Worm (Caenorhabditis elegans) whole organism, L2 larva: Measurements from ENCODE around the gene F59F3.6.

Source experiments
- C34F6.9 ChIP-seq: fragments of 150-350 bp; optimal IDR thresholded peaks from 2 replicates; lab custom pipeline; 2014; ENCODE audit warnings: missing biosample characterization, missing genetic modification characterization
- F13H6.1 ChIP-seq: sonication (generic microtip); optimal IDR thresholded peaks from 2 replicates; lab custom pipeline; 2016; ENCODE audit warnings: missing genetic modification characterization, missing compliant biosample characterization
- R02D3.7 ChIP-seq: fragments of 150-350 bp; optimal IDR thresholded peaks from 2 replicates; lab custom pipeline; 2014; ENCODE audit warnings: missing biosample characterization, missing genetic modification characterization
- Y55F3AM.14 ChIP-seq: fragments of 200-800 bp; sonication (Bioruptor generic); optimal IDR thresholded peaks from 2 replicates; lab custom pipeline; 2018; ENCODE audit warnings: mild to moderate bottlenecking, missing genetic modification characterization, missing compliant biosample characterization
- ZK546.5 ChIP-seq: sonication (generic microtip); optimal IDR thresholded peaks from 2 replicates; lab custom pipeline; 2017; ENCODE audit warnings: missing biosample characterization, missing genetic modification characterization
- alr-1 ChIP-seq: fragments of 150-350 bp; optimal IDR thresholded peaks from 2 replicates; lab custom pipeline; 2014; ENCODE audit warnings: missing biosample characterization, missing genetic modification characterization
- aly-2 ChIP-seq: fragments of 150-350 bp; optimal IDR thresholded peaks from 2 replicates; lab custom pipeline; 2014; ENCODE audit warnings: missing biosample characterization, missing genetic modification characterization
- ama-1 ChIP-seq: fragments of 150-350 bp; optimal IDR thresholded peaks from 2 replicates; lab custom pipeline; 2018; ENCODE audit warnings: inconsistent platforms
- blmp-1 ChIP-seq: sonication (generic microtip); optimal IDR thresholded peaks from 2 replicates; lab custom pipeline; 2017; ENCODE audit warnings: missing genetic modification characterization, mild to moderate bottlenecking, missing compliant biosample characterization, antibody characterized with exemption, moderate library complexity; ENCODE audit not compliant: insufficient read depth
- ceh-16 ChIP-seq: fragments of 150-350 bp; optimal IDR thresholded peaks from 2 replicates; lab custom pipeline; 2014; ENCODE audit warnings: missing biosample characterization, missing genetic modification characterization
- ceh-82 ChIP-seq: fragments of 150-350 bp; optimal IDR thresholded peaks from 2 replicates; lab custom pipeline; 2014; ENCODE audit warnings: missing biosample characterization, missing genetic modification characterization
- crh-2 ChIP-seq: sonication (generic microtip); optimal IDR thresholded peaks from 2 replicates; lab custom pipeline; 2017; ENCODE audit warnings: missing biosample characterization, missing genetic modification characterization
- dmd-4 ChIP-seq: sonication (generic microtip); optimal IDR thresholded peaks from 2 replicates; lab custom pipeline; 2017; ENCODE audit warnings: missing biosample characterization, missing genetic modification characterization
- egl-27 ChIP-seq: sonication (generic microtip); optimal IDR thresholded peaks from 3 replicates; lab custom pipeline; 2017; ENCODE audit warnings: missing biosample characterization, missing genetic modification reagents, missing genetic modification characterization
- elt-1 ChIP-seq: fragments of 150-350 bp; optimal IDR thresholded peaks from 2 replicates; lab custom pipeline; 2014; ENCODE audit warnings: missing biosample characterization, missing genetic modification characterization
- elt-3 ChIP-seq: sonication (generic microtip); optimal IDR thresholded peaks from 2 replicates; lab custom pipeline; 2017; ENCODE audit warnings: missing biosample characterization, missing genetic modification characterization
- fos-1 ChIP-seq: fragments of 150-350 bp; optimal IDR thresholded peaks from 2 replicates; lab custom pipeline; 2014; ENCODE audit warnings: missing biosample characterization, missing genetic modification characterization
- gmeb-1 ChIP-seq: fragments of 150-350 bp; optimal IDR thresholded peaks from 2 replicates; lab custom pipeline; 2014; ENCODE audit warnings: missing biosample characterization, missing genetic modification characterization
- lin-11 ChIP-seq: fragments of 150-350 bp; sonication (generic microtip); optimal IDR thresholded peaks from 2 replicates; lab custom pipeline; 2014; ENCODE audit warnings: missing biosample characterization, missing genetic modification characterization, inconsistent platforms, mixed read lengths
- lin-13 ChIP-seq: fragments of 150-350 bp; optimal IDR thresholded peaks from 2 replicates; lab custom pipeline; 2014; ENCODE audit warnings: missing biosample characterization, missing genetic modification reagents, missing genetic modification characterization
- lin-39 ChIP-seq: fragments of 150-350 bp; optimal IDR thresholded peaks from 2 replicates; lab custom pipeline; 2014; ENCODE audit warnings: missing biosample characterization, missing genetic modification reagents, missing genetic modification characterization
- mab-5 ChIP-seq: fragments of 150-350 bp; optimal IDR thresholded peaks from 2 replicates; lab custom pipeline; 2014; ENCODE audit warnings: missing biosample characterization, missing genetic modification characterization
- mdl-1 ChIP-seq, 2 experiments: fragments of 150-350 bp in 1 of 2; sonication (generic microtip) in 1 of 2; optimal IDR thresholded peaks; 2 replicates each; lab custom pipeline; 2017; ENCODE audit warnings: missing biosample characterization in 2 of 2, missing genetic modification characterization in 2 of 2
- nhr-10 ChIP-seq: sonication (generic microtip); optimal IDR thresholded peaks from 2 replicates; lab custom pipeline; 2017; ENCODE audit warnings: missing biosample characterization, missing genetic modification characterization
- nhr-11 ChIP-seq: fragments of 150-350 bp; optimal IDR thresholded peaks from 2 replicates; lab custom pipeline; 2014; ENCODE audit warnings: missing biosample characterization, missing genetic modification characterization
- nhr-12 ChIP-seq: fragments of 150-350 bp; optimal IDR thresholded peaks from 2 replicates; lab custom pipeline; 2014; ENCODE audit warnings: missing biosample characterization, missing genetic modification characterization
- nhr-129 ChIP-seq: fragments of 150-350 bp; optimal IDR thresholded peaks from 2 replicates; lab custom pipeline; 2014; ENCODE audit warnings: missing biosample characterization, missing genetic modification characterization
- nhr-21 ChIP-seq: fragments of 150-350 bp; optimal IDR thresholded peaks from 2 replicates; lab custom pipeline; 2014; ENCODE audit warnings: missing biosample characterization, missing genetic modification characterization
- nhr-23 ChIP-seq: fragments of 150-350 bp; optimal IDR thresholded peaks from 2 replicates; lab custom pipeline; 2014; ENCODE audit warnings: missing biosample characterization, missing genetic modification reagents, missing genetic modification characterization
- nhr-237 ChIP-seq: fragments of 150-350 bp; optimal IDR thresholded peaks from 2 replicates; lab custom pipeline; 2014; ENCODE audit warnings: missing biosample characterization, missing genetic modification characterization
- nhr-25 ChIP-seq: fragments of 150-350 bp; sonication (generic microtip); optimal IDR thresholded peaks from 3 replicates; lab custom pipeline; 2014; ENCODE audit warnings: missing biosample characterization, missing genetic modification characterization
- nhr-6 ChIP-seq: fragments of 150-350 bp; optimal IDR thresholded peaks from 2 replicates; lab custom pipeline; 2014; ENCODE audit warnings: missing biosample characterization, missing genetic modification characterization
- nhr-77 ChIP-seq: fragments of 150-350 bp; optimal IDR thresholded peaks from 2 replicates; lab custom pipeline; 2014; ENCODE audit warnings: missing biosample characterization, missing genetic modification characterization
- peb-1 ChIP-seq: fragments of 150-350 bp; optimal IDR thresholded peaks from 2 replicates; lab custom pipeline; 2014; ENCODE audit warnings: missing biosample characterization, missing genetic modification characterization
- sem-4 ChIP-seq: fragments of 150-350 bp; optimal IDR thresholded peaks from 2 replicates; lab custom pipeline; 2014; ENCODE audit warnings: missing biosample characterization, missing genetic modification reagents, missing genetic modification characterization
- skn-1 ChIP-seq: sonication (generic microtip); optimal IDR thresholded peaks from 2 replicates; lab custom pipeline; 2017; ENCODE audit warnings: missing biosample characterization, missing genetic modification characterization
- sma-3 ChIP-seq: sonication (generic microtip); optimal IDR thresholded peaks from 2 replicates; lab custom pipeline; 2016; ENCODE audit warnings: missing genetic modification reagents, missing genetic modification characterization, missing compliant biosample characterization
- sma-9 ChIP-seq, 2 experiments: fragments of 150-350 bp in 1 of 2; sonication (generic microtip) in 1 of 2; optimal IDR thresholded peaks; 2 replicates each; lab custom pipeline; 2014 to 2016; ENCODE audit warnings: missing genetic modification characterization in 2 of 2, mild to moderate bottlenecking in 1 of 2, missing biosample characterization in 1 of 2, missing compliant biosample characterization in 1 of 2, missing genetic modification reagents in 1 of 2, moderate library complexity in 1 of 2
- snpc-4 ChIP-seq: fragments of 150-350 bp; optimal IDR thresholded peaks from 2 replicates; lab custom pipeline; 2014; ENCODE audit warnings: missing biosample characterization, missing genetic modification characterization
- unc-39 ChIP-seq: fragments of 150-350 bp; optimal IDR thresholded peaks from 2 replicates; lab custom pipeline; 2014; ENCODE audit warnings: missing biosample characterization, missing genetic modification characterization
- unc-55 ChIP-seq: fragments of 150-350 bp; sonication (generic microtip); optimal IDR thresholded peaks from 3 replicates; lab custom pipeline; 2014; ENCODE audit warnings: missing biosample characterization, missing genetic modification reagents, missing genetic modification characterization
- unc-62 ChIP-seq: fragments of 150-350 bp; optimal IDR thresholded peaks from 2 replicates; lab custom pipeline; 2014; ENCODE audit warnings: missing biosample characterization, missing genetic modification reagents, missing genetic modification characterization
- zag-1 ChIP-seq: fragments of 150-350 bp; optimal IDR thresholded peaks from 2 replicates; lab custom pipeline; 2014; ENCODE audit warnings: missing biosample characterization, missing genetic modification characterization
- ztf-1 ChIP-seq: fragments of 200-800 bp; sonication (Bioruptor generic); conservative IDR thresholded peaks from 2 replicates; pipeline ENCODE4 v1.3.6; 2022; ENCODE audit warnings: missing genetic modification characterization, missing compliant biosample characterization
- ztf-11 ChIP-seq: sonication (generic microtip); optimal IDR thresholded peaks from 2 replicates; lab custom pipeline; 2017; ENCODE audit warnings: missing biosample characterization, missing genetic modification characterization
- ztf-4 ChIP-seq: fragments of 150-350 bp; optimal IDR thresholded peaks from 2 replicates; lab custom pipeline; 2014; ENCODE audit warnings: missing biosample characterization, missing genetic modification characterization

Gene F59F3.6

ce11 chrX:10999176-10999575 is at the start of gene F59F3.6:
Gene F59F3.6, minus strand, starts transcription at chrX:10999276.
- TF ChIP-seq fos-1, result no peak
- TF ChIP-seq unc-39 (tag; lab: Kevin White, UChicago), result no peak
- TF ChIP-seq sma-3 (GFP tag; lab: Kevin White, UChicago), result no peak
- no peak for TF ChIP-seq ztf-11
- TF ChIP-seq ama-1 (lab: Kevin White, UChicago), result no peak
- TF ChIP-seq mab-5 (tag; lab: Kevin White, UChicago), result no peak
- no peak for TF ChIP-seq dmd-4
- no peak for TF ChIP-seq ztf-1 (GFP tag; lab: Robert Waterston, UW)
- no peak for TF ChIP-seq C34F6.9 (tag; lab: Kevin White, UChicago)
- no peak for TF ChIP-seq blmp-1 (tag; lab: Kevin White, UChicago)
- TF ChIP-seq ceh-82 (tag; lab: Kevin White, UChicago), result no peak
- TF ChIP-seq mdl-1 (tag; optimal IDR thresholded peaks at IDR 0.05; lab: Kevin White, UChicago), result no peak
- TF ChIP-seq alr-1 (tag; lab: Kevin White, UChicago), result no peak
- TF ChIP-seq, all 48 proteins: peak for 0

ce11 chrX:11047183-11047582 is 48.1 kb upstream of the F59F3.6 start, which contains the start of gene clc-1:
Gene clc-1, plus strand, starts transcription at chrX:11047446.
- no peak for TF ChIP-seq unc-55 (GFP tag; lab: Kevin White, UChicago)
- no peak for TF ChIP-seq egl-27 (tag; lab: Kevin White, UChicago)
- TF ChIP-seq lin-39 (tag; lab: Kevin White, UChicago), result no peak
- no peak for TF ChIP-seq R02D3.7 (tag; lab: Kevin White, UChicago)
- no peak for TF ChIP-seq Y55F3AM.14
- TF ChIP-seq peb-1 (tag; lab: Kevin White, UChicago), result no peak
- no peak for TF ChIP-seq skn-1 (tag; lab: Kevin White, UChicago)
- no peak for TF ChIP-seq unc-62 (GFP tag; lab: Kevin White, UChicago)
- TF ChIP-seq lin-13, result no peak
- TF ChIP-seq lin-11 (tag; lab: Kevin White, UChicago), result no peak
- no peak for TF ChIP-seq ztf-4 (tag; lab: Kevin White, UChicago)
- no peak for TF ChIP-seq alr-1 (tag; lab: Kevin White, UChicago)
- no peak for TF ChIP-seq nhr-77 (tag; lab: Kevin White, UChicago)
- no peak for TF ChIP-seq mdl-1 (tag; optimal IDR thresholded peaks at IDR 0.05; lab: Kevin White, UChicago)
- peak; percentile 44 for TF ChIP-seq gmeb-1
- TF ChIP-seq ZK546.5 (tag; lab: Kevin White, UChicago), result no peak
- peak; percentile 98 for TF ChIP-seq fos-1
- no peak for TF ChIP-seq elt-1 (tag; lab: Kevin White, UChicago)
- TF ChIP-seq nhr-10, result no peak
- no peak for TF ChIP-seq nhr-23
- peak; percentile 50 for TF ChIP-seq sma-9 (GFP tag; optimal IDR thresholded peaks at IDR 0.05; lab: Kevin White, UChicago)
- TF ChIP-seq sma-9 (tag; optimal IDR thresholded peaks at IDR 0.05; lab: Kevin White, UChicago), result no peak
- TF ChIP-seq mab-5 (tag; lab: Kevin White, UChicago), result no peak
- TF ChIP-seq dmd-4, result no peak
- TF ChIP-seq sma-3 (GFP tag; lab: Kevin White, UChicago), result no peak
- TF ChIP-seq ceh-16 (tag; lab: Kevin White, UChicago), result no peak
- no peak for TF ChIP-seq elt-3
- TF ChIP-seq sem-4 (tag; lab: Kevin White, UChicago), result no peak
- TF ChIP-seq nhr-21 (tag; lab: Kevin White, UChicago), result no peak
- TF ChIP-seq snpc-4 (tag; lab: Kevin White, UChicago), result no peak
- no peak for TF ChIP-seq nhr-12
- no peak for TF ChIP-seq nhr-129
- no peak for TF ChIP-seq unc-39 (tag; lab: Kevin White, UChicago)
- no peak for TF ChIP-seq ama-1 (lab: Kevin White, UChicago)
- peak; percentile 84 for TF ChIP-seq crh-2
- no peak for TF ChIP-seq nhr-6
- no peak for TF ChIP-seq ceh-82 (tag; lab: Kevin White, UChicago)
- no peak for TF ChIP-seq zag-1 (tag; lab: Kevin White, UChicago)
- TF ChIP-seq blmp-1 (tag; lab: Kevin White, UChicago), result no peak
- TF ChIP-seq nhr-25 (tag; lab: Kevin White, UChicago), result no peak
- TF ChIP-seq ztf-11, result no peak
- no peak for TF ChIP-seq nhr-11
- no peak for TF ChIP-seq nhr-237 (tag; lab: Kevin White, UChicago)
- peak; percentile 38 for TF ChIP-seq F13H6.1 (tag; lab: Kevin White, UChicago)
- TF ChIP-seq aly-2, result no peak
